Worm (Caenorhabditis elegans) whole organism, L4 larva: ENCODE data around the gene nspf-2.

ENCODE experiments used
- D1046.2 ChIP-seq: fragments of 200-800 bp; sonication (Bioruptor generic); IDR thresholded peaks from 2 replicates; pipeline ENCODE4 v1.3.6; 2022; ENCODE audit warnings: missing genetic modification characterization, missing compliant biosample characterization
- F10B5.3 ChIP-seq: sonication (generic microtip); optimal IDR thresholded peaks from 2 replicates; lab custom pipeline; 2016; ENCODE audit warnings: mild to moderate bottlenecking, missing genetic modification characterization, missing compliant biosample characterization
- F26F4.8 ChIP-seq: fragments of 200-800 bp; sonication (Bioruptor generic); conservative IDR thresholded peaks from 2 replicates; pipeline ENCODE4 v1.3.6; 2022; ENCODE audit warnings: missing genetic modification characterization, missing compliant biosample characterization
- F37D6.2 ChIP-seq: sonication (generic microtip); optimal IDR thresholded peaks from 2 replicates; lab custom pipeline; 2016; ENCODE audit warnings: mild to moderate bottlenecking, missing genetic modification characterization, missing compliant biosample characterization
- Y5F2A.4 ChIP-seq: fragments of 200-800 bp; sonication (Bioruptor generic); optimal IDR thresholded peaks from 2 replicates; lab custom pipeline; 2018; ENCODE audit warnings: mild to moderate bottlenecking, missing genetic modification characterization, missing compliant biosample characterization
- ZK337.2 ChIP-seq: fragments of 200-800 bp; sonication (Bioruptor generic); IDR thresholded peaks from 2 replicates; pipeline ENCODE4 v1.3.6; 2022; ENCODE audit warnings: missing genetic modification reagents, missing genetic modification characterization, missing compliant biosample characterization
- arid-1 ChIP-seq: fragments of 200-800 bp; sonication (Bioruptor generic); conservative IDR thresholded peaks from 2 replicates; pipeline ENCODE4 v1.3.6; 2022; ENCODE audit warnings: missing genetic modification reagents, missing genetic modification characterization, missing compliant biosample characterization
- attf-4 ChIP-seq: sonication (generic microtip); optimal IDR thresholded peaks from 3 replicates; lab custom pipeline; 2017; ENCODE audit warnings: missing biosample characterization, missing genetic modification characterization
- ceh-20 ChIP-seq: fragments of 200-800 bp; sonication (Bioruptor generic); IDR thresholded peaks from 2 replicates; pipeline ENCODE4 v1.3.6; 2022; ENCODE audit warnings: missing genetic modification reagents, missing genetic modification characterization, missing compliant biosample characterization
- ces-1 ChIP-seq: fragments of 150-350 bp; sonication (generic microtip); optimal IDR thresholded peaks from 4 replicates; lab custom pipeline; 2014; ENCODE audit warnings: missing biosample characterization, missing genetic modification reagents, missing genetic modification characterization
- daf-12 ChIP-seq: fragments of 150-350 bp; optimal IDR thresholded peaks from 2 replicates; lab custom pipeline; 2014; ENCODE audit warnings: missing biosample characterization, missing genetic modification reagents, missing genetic modification characterization
- dmd-6 ChIP-seq: fragments of 200-800 bp; sonication (Bioruptor generic); IDR thresholded peaks from 2 replicates; pipeline ENCODE4 v1.3.6; 2022; ENCODE audit warnings: missing genetic modification reagents, missing genetic modification characterization, missing compliant biosample characterization
- dmd-8 ChIP-seq: fragments of 200-800 bp; sonication (Bioruptor generic); IDR thresholded peaks from 2 replicates; pipeline ENCODE4 v1.3.6; 2022; ENCODE audit warnings: missing genetic modification characterization, missing compliant biosample characterization
- dpl-1 ChIP-seq: fragments of 150-350 bp; optimal IDR thresholded peaks from 2 replicates; lab custom pipeline; 2014; ENCODE audit warnings: missing biosample characterization, missing genetic modification reagents, missing genetic modification characterization
- duxl-1 ChIP-seq: sonication (generic microtip); optimal IDR thresholded peaks from 2 replicates; lab custom pipeline; 2016; ENCODE audit warnings: mild to moderate bottlenecking, missing genetic modification characterization, moderate library complexity, missing compliant biosample characterization; ENCODE audit not compliant: poor library complexity
- dve-1 ChIP-seq: sonication (generic microtip); optimal IDR thresholded peaks from 2 replicates; lab custom pipeline; 2017; ENCODE audit warnings: antibody characterized with exemption, mild to moderate bottlenecking, missing genetic modification characterization, missing compliant biosample characterization; ENCODE audit not compliant: insufficient read depth
- fkh-10 ChIP-seq: fragments of 150-350 bp; optimal IDR thresholded peaks from 2 replicates; lab custom pipeline; 2014; ENCODE audit warnings: missing biosample characterization, missing genetic modification reagents, missing genetic modification characterization
- fos-1 ChIP-seq: fragments of 150-350 bp; optimal IDR thresholded peaks from 2 replicates; lab custom pipeline; 2014; ENCODE audit warnings: missing biosample characterization, missing genetic modification characterization
- gei-8 ChIP-seq: fragments of 200-800 bp; sonication (Bioruptor generic); optimal IDR thresholded peaks from 2 replicates; lab custom pipeline; 2018; ENCODE audit warnings: mild to moderate bottlenecking, missing genetic modification characterization, missing compliant biosample characterization
- hif-1 ChIP-seq, 2 experiments: sonication (generic microtip); optimal IDR thresholded peaks; 2 replicates each; lab custom pipeline; 2016 to 2017; ENCODE audit warnings: missing compliant biosample characterization in 2 of 2, missing genetic modification characterization in 2 of 2, missing genetic modification reagents in 2 of 2, missing genotype in 2 of 2, mild to moderate bottlenecking in 1 of 2
- hlh-30 ChIP-seq: sonication (generic microtip); optimal IDR thresholded peaks from 2 replicates; lab custom pipeline; 2017; ENCODE audit warnings: antibody characterized with exemption, mild to moderate bottlenecking, missing genetic modification characterization, missing compliant biosample characterization; ENCODE audit not compliant: insufficient read depth
- hmg-1.1 ChIP-seq: fragments of 200-800 bp; sonication (Bioruptor generic); IDR thresholded peaks from 2 replicates; pipeline ENCODE4 v1.3.6; 2022; ENCODE audit warnings: missing genetic modification reagents, missing genetic modification characterization, missing compliant biosample characterization
- lin-1 ChIP-seq: fragments of 200-800 bp; sonication (Bioruptor generic); IDR thresholded peaks from 2 replicates; pipeline ENCODE4 v1.3.6; 2022; ENCODE audit warnings: missing genetic modification reagents, missing genetic modification characterization, missing compliant biosample characterization
- lin-13 ChIP-seq: fragments of 150-350 bp; optimal IDR thresholded peaks from 2 replicates; lab custom pipeline; 2014; ENCODE audit warnings: missing biosample characterization, missing genetic modification reagents, missing genetic modification characterization
- lin-29 ChIP-seq: fragments of 200-800 bp; sonication (Bioruptor generic); IDR thresholded peaks from 2 replicates; pipeline ENCODE4 v1.3.6; 2022; ENCODE audit warnings: missing genetic modification reagents, missing genetic modification characterization, missing compliant biosample characterization
- lin-38 ChIP-seq: fragments of 200-800 bp; sonication (Bioruptor generic); IDR thresholded peaks from 2 replicates; pipeline ENCODE4 v1.3.6; 2022; ENCODE audit warnings: missing genetic modification reagents, missing genetic modification characterization, missing compliant biosample characterization
- lin-39 ChIP-seq: fragments of 150-350 bp; optimal IDR thresholded peaks from 2 replicates; lab custom pipeline; 2014; ENCODE audit warnings: missing biosample characterization, missing genetic modification reagents, missing genetic modification characterization
- lir-3 ChIP-seq: sonication (generic microtip); optimal IDR thresholded peaks from 2 replicates; lab custom pipeline; 2016; ENCODE audit warnings: mild to moderate bottlenecking, missing genetic modification characterization, missing compliant biosample characterization
- lsy-2 ChIP-seq, 2 experiments: fragments of 150-350 bp in 1 of 2; sonication (generic microtip) in 1 of 2; optimal IDR thresholded peaks; 2 replicates each; lab custom pipeline; 2014 to 2017; ENCODE audit warnings: missing biosample characterization in 2 of 2, missing genetic modification characterization in 2 of 2
- mdl-1 ChIP-seq, 2 experiments: fragments of 150-350 bp in 1 of 2; sonication (generic microtip) in 1 of 2; optimal IDR thresholded peaks; 2 replicates each; lab custom pipeline; 2014 to 2017; ENCODE audit warnings: missing biosample characterization in 2 of 2, missing genetic modification characterization in 2 of 2
- mdt-29 ChIP-seq: fragments of 200-800 bp; sonication (Bioruptor generic); IDR thresholded peaks from 2 replicates; pipeline ENCODE4 v1.3.6; 2022; ENCODE audit warnings: missing genetic modification reagents, missing genetic modification characterization, missing compliant biosample characterization
- mxl-3 ChIP-seq: fragments of 200-800 bp; sonication (Bioruptor generic); optimal IDR thresholded peaks from 2 replicates; lab custom pipeline; 2018; ENCODE audit warnings: mild to moderate bottlenecking, missing genetic modification characterization, missing compliant biosample characterization
- nhr-10 ChIP-seq: fragments of 150-350 bp; optimal IDR thresholded peaks from 2 replicates; lab custom pipeline; 2014; ENCODE audit warnings: missing biosample characterization, missing genetic modification characterization
- nhr-102 ChIP-seq: sonication (generic microtip); optimal IDR thresholded peaks from 2 replicates; lab custom pipeline; 2016; ENCODE audit warnings: mild to moderate bottlenecking, missing genetic modification characterization, moderate library complexity, missing compliant biosample characterization
- nhr-11 ChIP-seq: fragments of 150-350 bp; optimal IDR thresholded peaks from 2 replicates; lab custom pipeline; 2014; ENCODE audit warnings: missing biosample characterization, missing genetic modification characterization
- nhr-25 ChIP-seq: sonication (generic microtip); optimal IDR thresholded peaks from 2 replicates; lab custom pipeline; 2017; ENCODE audit warnings: missing genetic modification characterization, mild to moderate bottlenecking, missing compliant biosample characterization, antibody characterized with exemption, moderate library complexity, borderline replicate concordance; ENCODE audit not compliant: insufficient read depth
- nhr-48 ChIP-seq: sonication (generic microtip); optimal IDR thresholded peaks from 2 replicates; lab custom pipeline; 2016; ENCODE audit warnings: mild to moderate bottlenecking, missing genetic modification characterization, missing compliant biosample characterization
- nhr-6 ChIP-seq: fragments of 150-350 bp; optimal IDR thresholded peaks from 2 replicates; lab custom pipeline; 2014; ENCODE audit warnings: missing biosample characterization, missing genetic modification characterization
- nhr-77 ChIP-seq: fragments of 150-350 bp; optimal IDR thresholded peaks from 2 replicates; lab custom pipeline; 2014; ENCODE audit warnings: missing biosample characterization, missing genetic modification characterization
- pha-4 ChIP-seq, 2 experiments: fragments of 150-350 bp in 1 of 2; fragments of 200-800 bp in 1 of 2; sonication (Bioruptor generic) in 1 of 2; IDR thresholded peaks in 1 of 2; optimal IDR thresholded peaks in 1 of 2; 2 replicates each; pipeline versions ENCODE4 v1.3.6 to Lab custom; 2014 to 2022; ENCODE audit warnings: missing genetic modification characterization in 2 of 2, missing genetic modification reagents in 2 of 2, missing biosample characterization in 1 of 2, missing compliant biosample characterization in 1 of 2
- php-3 ChIP-seq: fragments of 200-800 bp; sonication (Bioruptor generic); IDR thresholded peaks from 2 replicates; pipeline ENCODE4 v1.3.6; 2022; ENCODE audit warnings: missing genetic modification reagents, missing genetic modification characterization, missing compliant biosample characterization
- rbr-2 ChIP-seq: sonication (generic microtip); optimal IDR thresholded peaks from 2 replicates; lab custom pipeline; 2016; ENCODE audit warnings: missing genotype, missing genetic modification characterization, missing compliant biosample characterization
- saeg-2 ChIP-seq: fragments of 200-800 bp; sonication (Bioruptor generic); IDR thresholded peaks from 2 replicates; pipeline ENCODE4 v1.3.6; 2022; ENCODE audit warnings: missing genetic modification reagents, missing genetic modification characterization, missing compliant biosample characterization
- set-16 ChIP-seq: fragments of 200-800 bp; sonication (Bioruptor generic); IDR thresholded peaks from 2 replicates; pipeline ENCODE4 v1.3.6; 2022; ENCODE audit warnings: missing genetic modification reagents, missing genetic modification characterization, missing compliant biosample characterization
- spr-1 ChIP-seq: sonication (generic microtip); optimal IDR thresholded peaks from 2 replicates; lab custom pipeline; 2016; ENCODE audit warnings: mild to moderate bottlenecking, missing genetic modification characterization, missing compliant biosample characterization
- tag-97 ChIP-seq: fragments of 200-800 bp; sonication (Bioruptor generic); IDR thresholded peaks from 2 replicates; pipeline ENCODE4 v1.3.6; 2022; ENCODE audit warnings: missing genetic modification characterization, missing compliant biosample characterization
- tra-1 ChIP-seq: fragments of 200-800 bp; sonication (Bioruptor generic); IDR thresholded peaks from 2 replicates; pipeline ENCODE4 v1.3.6; 2022; ENCODE audit warnings: missing genetic modification reagents, missing genetic modification characterization, missing compliant biosample characterization
- unc-62 ChIP-seq, 3 experiments: fragments of 150-350 bp in 1 of 3; sonication (generic microtip); optimal IDR thresholded peaks in 2 of 3; peaks in 1 of 3; 1 replicate in 1 of 3; 2 replicates in 2 of 3; lab custom pipeline; 2014 to 2017; ENCODE audit warnings: missing biosample characterization in 3 of 3, missing genetic modification characterization in 3 of 3, missing genetic modification reagents in 3 of 3, missing genotype in 1 of 3
- zag-1 ChIP-seq: fragments of 150-350 bp; optimal IDR thresholded peaks from 2 replicates; lab custom pipeline; 2014; ENCODE audit warnings: missing biosample characterization, missing genetic modification characterization
- zip-2 ChIP-seq: fragments of 150-350 bp; optimal IDR thresholded peaks from 2 replicates; lab custom pipeline; 2014; ENCODE audit warnings: missing biosample characterization, missing genetic modification characterization

Gene nspf-2

DNA sequence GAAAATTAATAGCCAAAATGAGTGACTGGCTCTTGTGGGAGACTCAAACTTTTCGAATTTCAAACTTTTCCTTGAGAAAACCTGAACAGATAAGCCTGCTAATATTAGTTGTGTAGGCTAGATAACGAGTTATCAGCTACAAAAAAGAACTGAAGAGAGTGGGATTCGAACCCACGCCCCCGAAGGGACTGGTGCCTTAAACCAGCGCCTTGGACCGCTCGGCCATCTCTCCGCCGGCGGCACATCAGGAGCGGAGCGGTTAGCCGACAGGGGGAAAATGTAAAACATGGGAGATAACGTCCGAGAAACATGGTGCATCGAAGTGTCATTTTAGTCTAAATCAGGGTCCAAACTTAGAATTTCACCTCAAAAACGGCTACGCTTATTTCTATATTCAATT lies 46.9 kb downstream of the nspf-2 start (continued):
- TF ChIP-seq spr-1 (tag; lab: Kevin White, UChicago): peak; percentile 6
- no peak for TF ChIP-seq mdl-1 (tag; optimal IDR thresholded peaks at IDR 0.05; lab: Kevin White, UChicago)
- TF ChIP-seq zag-1: no peak
- TF ChIP-seq arid-1 (GFP tag; lab: Robert Waterston, UW): no peak
- TF ChIP-seq lin-1 (GFP tag; lab: Robert Waterston, UW): no peak
- TF ChIP-seq dpl-1 (GFP tag; lab: Kevin White, UChicago): no peak
- no peak for TF ChIP-seq lsy-2 (tag; optimal IDR thresholded peaks at IDR 0.05; lab: Kevin White, UChicago)
- no peak for TF ChIP-seq nhr-77 (tag; lab: Kevin White, UChicago)
- no peak for TF ChIP-seq pha-4 (GFP tag; IDR thresholded peaks at IDR 0.05; lab: Robert Waterston, UW)
- TF ChIP-seq pha-4 (tag; optimal IDR thresholded peaks at IDR 0.05; lab: Kevin White, UChicago): no peak
- no peak for TF ChIP-seq dve-1 (tag; lab: Kevin White, UChicago)
- TF ChIP-seq nhr-6: no peak
- no peak for TF ChIP-seq hlh-30 (tag; lab: Kevin White, UChicago)
- no peak for TF ChIP-seq hif-1 (tag; optimal IDR thresholded peaks at IDR 0.05; lab: Kevin White, UChicago)
- TF ChIP-seq gei-8 (GFP tag; lab: Kevin White, UChicago): no peak
- TF ChIP-seq tra-1 (GFP tag; lab: Robert Waterston, UW): 0 out of 2 replicates have a peak, but pooled peaks have one; percentile 44
- no peak for TF ChIP-seq tag-97 (GFP tag; lab: Robert Waterston, UW)
- 0 out of 2 replicates have a peak, but pooled peaks have one; percentile 42 for TF ChIP-seq dmd-8 (GFP tag; lab: Robert Waterston, UW)
- TF ChIP-seq duxl-1 (tag; lab: Kevin White, UChicago): no peak
- TF ChIP-seq lir-3 (tag; lab: Kevin White, UChicago): no peak
- no peak for TF ChIP-seq F37D6.2 (tag; lab: Kevin White, UChicago)
- peak; percentile 79 for TF ChIP-seq set-16 (GFP tag; lab: Robert Waterston, UW)
- no peak for TF ChIP-seq lin-39 (tag; lab: Kevin White, UChicago)
- TF ChIP-seq nhr-11 (tag; lab: Kevin White, UChicago): no peak
- no peak for TF ChIP-seq F10B5.3 (tag; lab: Kevin White, UChicago)
- no peak for TF ChIP-seq mxl-3 (GFP tag; lab: Kevin White, UChicago)
- TF ChIP-seq hmg-1.1 (GFP tag; lab: Robert Waterston, UW): no peak
- peak; percentile 11; the same call in 1 of the 2 replicates for TF ChIP-seq ceh-20 (GFP tag; lab: Robert Waterston, UW)
- TF ChIP-seq Y5F2A.4 (GFP tag; lab: Kevin White, UChicago): no peak
- TF ChIP-seq saeg-2 (GFP tag; lab: Robert Waterston, UW): no peak
- TF ChIP-seq nhr-25 (tag; lab: Kevin White, UChicago): no peak
- TF ChIP-seq nhr-102 (tag; lab: Kevin White, UChicago): no peak
- 0 out of 2 replicates have a peak, but pooled peaks have one; percentile 19 for TF ChIP-seq D1046.2 (GFP tag; lab: Robert Waterston, UW)
- no peak for TF ChIP-seq ces-1 (GFP tag; lab: Kevin White, UChicago)
- TF ChIP-seq daf-12 (tag; lab: Kevin White, UChicago): no peak
- no peak for TF ChIP-seq rbr-2
- no peak for TF ChIP-seq zip-2
- peak; percentile 29; the same call in 1 of the 2 replicates for TF ChIP-seq dmd-6 (GFP tag; lab: Robert Waterston, UW)
- no peak for TF ChIP-seq fkh-10 (GFP tag; lab: Kevin White, UChicago)
- TF ChIP-seq ZK337.2 (GFP tag; lab: Robert Waterston, UW): no peak
- TF ChIP-seq F26F4.8 (GFP tag; lab: Robert Waterston, UW): peak; percentile 64; the same call in 1 of the 2 replicates
- no peak for TF ChIP-seq attf-4
- no peak for TF ChIP-seq php-3 (GFP tag; lab: Robert Waterston, UW)
- TF ChIP-seq unc-62 (GFP tag; optimal IDR thresholded peaks at IDR 0.05 in 1 of 2; lab: Kevin White, UChicago): no peak
- no peak for TF ChIP-seq unc-62 (tag; optimal IDR thresholded peaks at IDR 0.05; lab: Kevin White, UChicago)
- peak; percentile 46 for TF ChIP-seq lin-13 (GFP tag; lab: Kevin White, UChicago)
- peak; percentile 63 for TF ChIP-seq lin-38 (GFP tag; lab: Robert Waterston, UW)
- no peak for TF ChIP-seq nhr-48 (tag; lab: Kevin White, UChicago)
- peak; percentile 52; the same call in 1 of the 2 replicates for TF ChIP-seq mdt-29 (GFP tag; lab: Robert Waterston, UW)
- TF ChIP-seq lin-29 (GFP tag; lab: Robert Waterston, UW): no peak
- TF ChIP-seq fos-1 (tag; lab: Kevin White, UChicago): no peak
- no peak for TF ChIP-seq nhr-10
